Fruit fly (Drosophila melanogaster): ENCODE measurements around the gene bocks.

Gene bocks

dm6 chr3R:9618331-9618730, 27.5 kb upstream of the bocks start (continued):
- TF ChIP-seq eyg (GFP tag; optimal IDR thresholded peaks at IDR 0.05): peak; percentile 4
- TF ChIP-seq Asciz (GFP tag; optimal IDR thresholded peaks at IDR 0.05): peak; percentile 71
- TF ChIP-seq Doc2 (GFP tag; IDR thresholded peaks at IDR 0.05): peak; percentile 44; the same call in 1 of the 2 replicates
- TF ChIP-seq Fer1 (GFP tag; optimal IDR thresholded peaks at IDR 0.05): peak; percentile 50
- TF ChIP-seq CG12219 (GFP tag; optimal IDR thresholded peaks at IDR 0.05): peak; percentile 69
- TF ChIP-seq CG18476 (GFP tag; optimal IDR thresholded peaks at IDR 0.05): peak; percentile 46
- TF ChIP-seq CG31441 (GFP tag; IDR thresholded peaks at IDR 0.05): peak; percentile 77
- TF ChIP-seq H15 (GFP tag; IDR thresholded peaks at IDR 0.05): peak; percentile 79
- TF ChIP-seq wor (GFP tag; IDR thresholded peaks at IDR 0.05): peak; percentile 73
- TF ChIP-seq CG9876 (GFP tag; optimal IDR thresholded peaks at IDR 0.05): peak; percentile 52
- TF ChIP-seq CG2129 (GFP tag; IDR thresholded peaks at IDR 0.05; ENCODE audit: partially characterized antibody): no peak
- TF ChIP-seq esg (GFP tag; conservative IDR thresholded peaks at IDR 0.05): peak; percentile 80
- peak; percentile 69 for TF ChIP-seq Chrac-16 (GFP tag; optimal IDR thresholded peaks at IDR 0.05)
- no peak for TF ChIP-seq CG9797 (GFP tag; optimal IDR thresholded peaks at IDR 0.05)
- TF ChIP-seq CG30431 (GFP tag; optimal IDR thresholded peaks at IDR 0.05): peak; percentile 63
- peak; percentile 70; the same call in 2 of the 3 replicates for TF ChIP-seq CG2889 (GFP tag; IDR thresholded peaks at IDR 0.05)
- no peak for TF ChIP-seq pzg (GFP tag; optimal IDR thresholded peaks at IDR 0.05)
- TF ChIP-seq CG15696 (tag; optimal IDR thresholded peaks at IDR 0.05): peak; percentile 54
- TF ChIP-seq Camta (GFP tag; optimal IDR thresholded peaks at IDR 0.05): peak; percentile 73
- peak; percentile 41 for TF ChIP-seq CG13296 (GFP tag; optimal IDR thresholded peaks at IDR 0.05)
- peak; percentile 53 for TF ChIP-seq NFAT (GFP tag; IDR thresholded peaks at IDR 0.05)
- TF ChIP-seq CG17361 (GFP tag; IDR thresholded peaks at IDR 0.05): peak; percentile 63
- TF ChIP-seq CrebB (tag; optimal IDR thresholded peaks at IDR 0.05): peak; percentile 57
- TF ChIP-seq CG8359 (GFP tag; optimal IDR thresholded peaks at IDR 0.05; ENCODE audit: borderline replicate concordance): peak; percentile 50
- no peak for TF ChIP-seq nom (GFP tag; optimal IDR thresholded peaks at IDR 0.05)
- peak; percentile 34; the same call in 1 of the 3 replicates for TF ChIP-seq CG11560 (tag; IDR thresholded peaks at IDR 0.05)
- peak; percentile 23; the same call in 1 of the 2 replicates for TF ChIP-seq GATAe (GFP tag; conservative IDR thresholded peaks at IDR 0.05)
- TF ChIP-seq Dbx (GFP tag; IDR thresholded peaks at IDR 0.05): 0 out of 3 replicates have a peak, but pooled peaks have one; percentile 43
- peak; percentile 44 for TF ChIP-seq CG8944 (GFP tag; optimal IDR thresholded peaks at IDR 0.05)
- TF ChIP-seq CG12299 (tag; optimal IDR thresholded peaks at IDR 0.05): no peak
- TF ChIP-seq CG17385 (GFP tag; optimal IDR thresholded peaks at IDR 0.05): peak; percentile 70
- peak; percentile 80 for TF ChIP-seq gem (tag; optimal IDR thresholded peaks at IDR 0.05)
- peak; percentile 32; the same call in 1 of the 2 replicates for TF ChIP-seq crol (GFP tag; IDR thresholded peaks at IDR 0.05)
- TF ChIP-seq Hr51 (GFP tag; optimal IDR thresholded peaks at IDR 0.05): peak in 1 of 2 experiments; percentile 67
- TF ChIP-seq psq (GFP tag; optimal IDR thresholded peaks at IDR 0.05): no peak
- peak; percentile 50 for TF ChIP-seq gt (GFP tag; IDR thresholded peaks at IDR 0.05)
- peak; percentile 90 for TF ChIP-seq vvl (GFP tag; IDR thresholded peaks at IDR 0.05)
- TF ChIP-seq Tbp (GFP tag; optimal IDR thresholded peaks at IDR 0.05): no peak
- peak; percentile 8 for TF ChIP-seq D19A (tag; optimal IDR thresholded peaks at IDR 0.05)
- peak; percentile 51 for TF ChIP-seq slp2 (GFP tag; optimal IDR thresholded peaks at IDR 0.05)
- TF ChIP-seq chm (GFP tag; IDR thresholded peaks at IDR 0.05): peak; percentile 76
- TF ChIP-seq gce (GFP tag; IDR thresholded peaks at IDR 0.05): 0 out of 3 replicates have a peak, but pooled peaks have one; percentile 63
- TF ChIP-seq CG10462 (GFP tag; optimal IDR thresholded peaks at IDR 0.05): peak; percentile 23
- peak; percentile 40; the same call in 1 of the 2 replicates for TF ChIP-seq Taf1 (GFP tag; IDR thresholded peaks at IDR 0.05)
- peak; percentile 79 for TF ChIP-seq CG5245 (GFP tag; optimal IDR thresholded peaks at IDR 0.05)
- peak; percentile 6 for TF ChIP-seq CG2116 (GFP tag; optimal IDR thresholded peaks at IDR 0.05)
- peak; percentile 42 for TF ChIP-seq tio (GFP tag; optimal IDR thresholded peaks at IDR 0.05)
- TF ChIP-seq Nf-YB (GFP tag; optimal IDR thresholded peaks at IDR 0.05): peak; percentile 44
- TF ChIP-seq Drgx (GFP tag; IDR thresholded peaks at IDR 0.05): peak; percentile 92
- TF ChIP-seq ac (GFP tag; optimal IDR thresholded peaks at IDR 0.05): peak; percentile 25
- TF ChIP-seq repo (GFP tag; optimal IDR thresholded peaks at IDR 0.05): peak; percentile 74

Data from whole organism, embryonic.